Fruit fly (Drosophila melanogaster): ENCODE results near the gene CG8461.

Gene CG8461

DNA sequence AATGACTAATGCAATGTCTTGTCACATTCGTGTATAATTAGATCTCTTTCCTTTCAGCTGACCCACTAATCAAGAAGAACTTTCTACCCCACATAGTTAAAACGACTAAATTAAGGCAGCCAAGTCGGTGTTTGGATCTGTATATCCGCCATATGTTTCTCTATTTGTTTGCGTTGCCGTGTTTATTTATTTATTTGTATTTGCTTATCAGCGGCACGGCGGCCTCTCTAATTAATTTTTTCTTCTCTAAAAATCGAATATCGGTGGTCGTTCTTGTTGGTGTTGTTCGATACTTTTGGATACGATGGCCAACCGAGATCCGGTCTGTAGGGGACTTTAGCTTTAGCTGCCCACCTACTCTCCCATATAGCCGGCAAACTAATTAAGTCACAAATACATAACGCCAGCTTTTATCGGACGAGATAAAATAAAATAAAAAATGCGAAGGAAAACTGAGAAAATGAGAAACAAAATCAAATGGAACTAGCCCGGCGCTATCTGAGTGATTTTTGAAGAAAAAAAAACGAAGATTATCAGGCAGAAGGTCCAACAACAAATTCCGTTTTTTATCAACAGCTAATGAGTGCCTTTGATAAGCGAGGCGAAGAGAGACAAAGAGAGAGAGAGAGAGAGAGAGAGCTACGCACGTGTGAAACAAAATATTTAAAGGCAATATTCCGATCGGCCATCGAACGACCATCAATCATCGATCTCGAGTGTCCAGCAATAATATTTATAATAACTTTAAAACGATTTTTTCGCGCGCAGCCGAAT lies 40.7 kb downstream of the CG8461 start (continued):
- TF ChIP-seq CG15479 (GFP tag; optimal IDR thresholded peaks at IDR 0.05) (no peak), CG5180 (GFP tag; optimal IDR thresholded peaks at IDR 0.05) (peak; percentile 3), oc (tag; optimal IDR thresholded peaks at IDR 0.05) (no peak), sens (GFP tag) (peak; percentile 74), rib (GFP tag; IDR thresholded peaks at IDR 0.05) (peak; percentile 48; the same call in 1 of the 2 replicates), schlank (tag; optimal IDR thresholded peaks at IDR 0.05) (peak; percentile 23), CG13296 (GFP tag; optimal IDR thresholded peaks at IDR 0.05) (peak; percentile 0), cg (GFP tag; optimal IDR thresholded peaks at IDR 0.05) (peak; percentile 0), Poxn (GFP tag; IDR thresholded peaks at IDR 0.05) (no peak), CG10209 (GFP tag; optimal IDR thresholded peaks at IDR 0.05) (peak; percentile 36), CG10321 (GFP tag; IDR thresholded peaks at IDR 0.05) (no peak), gem (tag; optimal IDR thresholded peaks at IDR 0.05) (peak; percentile 18), CG7786 (GFP tag; optimal IDR thresholded peaks at IDR 0.05) (no peak), Doc3 (GFP tag; IDR thresholded peaks at IDR 0.05; ENCODE audit: partially characterized antibody) (no peak), CG16813 (GFP tag; IDR thresholded peaks at IDR 0.05; ENCODE audit: partially characterized antibody) (no peak), ac (GFP tag; optimal IDR thresholded peaks at IDR 0.05) (no peak), abd-A (tag; optimal IDR thresholded peaks at IDR 0.05) (peak; percentile 71), org-1 (GFP tag; optimal IDR thresholded peaks at IDR 0.05) (no peak), CG13894 (tag; optimal IDR thresholded peaks at IDR 0.05) (peak; percentile 13), otp (GFP tag; IDR thresholded peaks at IDR 0.05) (no peak), hkb (optimal IDR thresholded peaks at IDR 0.05) (no peak), hkb (GFP tag; IDR thresholded peaks at IDR 0.05) (0 out of 2 replicates have a peak, but pooled peaks have one; percentile 3), CG9727 (GFP tag; optimal IDR thresholded peaks at IDR 0.05) (peak; percentile 10), HmgD (GFP tag; optimal IDR thresholded peaks at IDR 0.05) (no peak), Vsx1 (GFP tag; optimal IDR thresholded peaks at IDR 0.05) (peak; percentile 52), Rfx (GFP tag; IDR thresholded peaks at IDR 0.05) (peak; percentile 29; the same call in 1 of the 2 replicates), caup (GFP tag; optimal IDR thresholded peaks at IDR 0.05; ENCODE audit: severe bottlenecking) (peak; percentile 19), lab (GFP tag; optimal IDR thresholded peaks at IDR 0.05) (peak; percentile 0), CG3995 (GFP tag; optimal IDR thresholded peaks at IDR 0.05) (no peak), Atf6 (GFP tag; IDR thresholded peaks at IDR 0.05) (0 out of 2 replicates have a peak, but pooled peaks have one; percentile 23), Lpt (GFP tag; optimal IDR thresholded peaks at IDR 0.05) (no peak), CG6813 (GFP tag; optimal IDR thresholded peaks at IDR 0.05) (peak; percentile 43), Xrp1 (GFP tag; IDR thresholded peaks at IDR 0.05) (peak; percentile 22; the same call in 1 of the 2 replicates), Dek (tag; optimal IDR thresholded peaks at IDR 0.05) (no peak), Hmr (GFP tag; optimal IDR thresholded peaks at IDR 0.05) (peak; percentile 44), run (tag; optimal IDR thresholded peaks at IDR 0.05) (peak; percentile 5), vvl (GFP tag; IDR thresholded peaks at IDR 0.05) (0 out of 2 replicates have a peak, but pooled peaks have one; percentile 7), ara (GFP tag; IDR thresholded peaks at IDR 0.05) (no peak), Dp (GFP tag; optimal IDR thresholded peaks at IDR 0.05) (no peak)

DNA sequence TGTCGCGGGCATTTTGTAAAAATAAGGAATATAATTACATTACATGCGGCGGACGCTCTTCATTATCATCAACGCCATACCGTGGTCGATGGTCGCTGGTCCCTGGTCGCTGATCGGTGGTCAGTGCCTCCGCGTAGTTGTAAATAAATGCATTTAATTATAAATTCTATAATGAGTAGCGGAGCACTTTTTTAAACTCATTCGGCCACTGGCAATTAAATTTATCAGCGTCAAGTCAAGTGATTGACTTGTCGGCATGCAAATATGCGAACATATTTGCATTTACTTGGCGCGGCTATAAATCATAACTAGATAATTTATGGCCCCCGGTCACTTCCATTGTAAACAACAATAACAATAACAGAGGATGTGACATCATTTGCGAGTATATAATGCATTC lies 42.0 kb downstream of the CG8461 start:
- TF ChIP-seq CG10267 (tag; optimal IDR thresholded peaks at IDR 0.05) (no peak), Doc3 (GFP tag; IDR thresholded peaks at IDR 0.05; ENCODE audit: partially characterized antibody) (no peak), CG17361 (GFP tag; IDR thresholded peaks at IDR 0.05) (no peak), hkb (optimal IDR thresholded peaks at IDR 0.05) (no peak), hkb (GFP tag; IDR thresholded peaks at IDR 0.05) (no peak), CG1529 (GFP tag; optimal IDR thresholded peaks at IDR 0.05) (no peak)
